Worm (Caenorhabditis elegans): Measurements from ENCODE around the gene hhat-2.

The hhat-2 gene

DNA sequence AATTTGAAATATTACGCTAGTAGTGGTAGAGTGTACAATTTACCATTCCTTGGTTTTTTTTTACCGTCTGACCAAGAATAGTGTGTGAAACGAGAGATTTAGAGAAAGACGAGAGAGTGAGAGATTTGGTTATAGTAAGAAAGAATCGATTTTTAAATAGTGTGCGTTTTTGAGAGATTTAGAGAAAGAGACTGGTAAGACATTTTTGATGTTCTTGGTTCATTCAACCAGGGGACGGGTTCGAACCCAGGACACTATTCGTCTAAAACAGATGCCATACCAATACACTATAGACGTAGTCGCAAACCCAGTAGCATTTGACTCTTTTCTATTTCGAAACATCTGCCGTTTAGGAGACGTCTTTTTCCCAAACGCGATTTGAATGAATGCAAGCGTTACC, 9.2 kb upstream of the hhat-2 start (continued):
- TF ChIP-seq ekl-4 (GFP tag; IDR thresholded peaks at IDR 0.05) (no peak), unc-62 (GFP tag; optimal IDR thresholded peaks at IDR 0.05) (no peak), mel-28 (tag; optimal IDR thresholded peaks at IDR 0.05; ENCODE audit: borderline replicate concordance) (no peak), egrh-3 (GFP tag; IDR thresholded peaks at IDR 0.05) (no peak), nhr-27 (tag; optimal IDR thresholded peaks at IDR 0.05) (no peak), let-607 (tag; optimal IDR thresholded peaks at IDR 0.05) (peak; percentile 67 to 79), tbx-9 (tag; optimal IDR thresholded peaks at IDR 0.05; ENCODE audit: borderline replicate concordance) (no peak), nhr-90 (tag; optimal IDR thresholded peaks at IDR 0.05) (peak; percentile 31), F10E7.11 (tag; optimal IDR thresholded peaks at IDR 0.05) (no peak), Y67H2A.10 (GFP tag; conservative IDR thresholded peaks at IDR 0.05) (no peak), K11D2.4 (GFP tag; IDR thresholded peaks at IDR 0.05) (peak; percentile 75; the same call in 1 of the 2 replicates), pha-4 (tag; optimal IDR thresholded peaks at IDR 0.05) (no peak), ceh-100 (GFP tag; IDR thresholded peaks at IDR 0.05) (0 out of 2 replicates have a peak, but pooled peaks have one; percentile 32), F22D6.2 (tag; optimal IDR thresholded peaks at IDR 0.05) (peak; percentile 59), rpc-1 (optimal IDR thresholded peaks at IDR 0.05) (peak; percentile 76), rpc-1 (tag; optimal IDR thresholded peaks at IDR 0.05) (peak; percentile 71)

DNA sequence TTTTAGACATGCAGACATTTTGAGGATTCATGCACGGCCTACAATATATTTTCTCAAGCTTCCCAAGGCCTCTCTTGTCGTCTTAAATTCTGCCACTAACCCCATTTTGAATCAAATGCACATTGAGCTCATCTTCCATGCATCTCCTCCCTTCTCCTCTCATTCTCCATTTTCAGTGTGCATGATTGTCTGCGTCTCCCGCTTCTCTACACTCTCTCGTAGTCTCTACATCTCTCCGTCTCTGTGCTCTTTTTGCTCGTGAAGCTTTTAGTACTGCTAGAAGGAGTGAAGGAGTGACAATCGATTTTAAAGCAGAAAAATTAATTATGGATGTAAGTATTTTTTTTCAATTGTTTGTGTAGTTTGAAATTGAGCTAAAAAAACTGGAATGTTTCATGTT, 8.0 kb upstream of the hhat-2 start, which contains the start of gene Y57G11C.22:
Gene Y57G11C.22 (plus strand): TSS at position 327 of the 400 bp plus-strand sequence.
- TF ChIP-seq hmg-1.2 (GFP tag; IDR thresholded peaks at IDR 0.05) (peak; percentile 98), egl-18 (GFP tag; IDR thresholded peaks at IDR 0.05) (no peak)

DNA sequence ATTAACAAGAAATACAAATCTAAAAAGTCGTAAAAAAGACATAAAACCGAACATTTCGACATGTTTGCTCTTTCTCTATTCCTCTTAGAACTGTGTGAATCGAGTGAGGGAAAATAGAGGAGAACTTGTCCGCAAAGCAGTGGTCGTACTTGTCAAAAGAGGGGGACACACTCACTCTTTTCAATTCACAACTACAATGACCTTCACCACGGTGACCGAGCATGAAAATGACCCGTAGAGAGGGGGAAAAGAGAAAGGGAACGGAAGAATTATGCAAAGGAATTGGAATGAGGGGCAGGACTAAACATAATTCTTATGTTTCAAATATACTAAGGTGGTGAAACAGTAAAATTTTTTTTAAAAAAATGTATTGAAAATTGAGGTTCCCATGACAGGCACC, 4.6 kb upstream of the hhat-2 start:
- TF ChIP-seq snpc-4 (GFP tag; optimal IDR thresholded peaks at IDR 0.05) (no peak), snpc-4 (tag; optimal IDR thresholded peaks at IDR 0.05) (peak in 1 of 4 experiments; percentile 47), mel-28 (tag; optimal IDR thresholded peaks at IDR 0.05; ENCODE audit: borderline replicate concordance) (no peak)

ce11 chrIV:14828218-14828617, 708 bp downstream of the hhat-2 start:
- TF ChIP-seq lsl-1 (GFP tag; optimal IDR thresholded peaks at IDR 0.05) (peak; percentile 60), zfh-2 (GFP tag; conservative IDR thresholded peaks at IDR 0.05) (no peak), Y53F4B.3 (GFP tag; IDR thresholded peaks at IDR 0.05) (no peak), mcd-1 (GFP tag; IDR thresholded peaks at IDR 0.05) (no peak), ztf-22 (GFP tag; optimal IDR thresholded peaks at IDR 0.05) (no peak), F33H1.4 (GFP tag; IDR thresholded peaks at IDR 0.05) (peak; percentile 37), F52B5.7 (tag; optimal IDR thresholded peaks at IDR 0.05) (no peak), snpc-3.4 (tag; optimal IDR thresholded peaks at IDR 0.05) (no peak), snpc-4 (GFP tag; optimal IDR thresholded peaks at IDR 0.05) (no peak), snpc-4 (tag; optimal IDR thresholded peaks at IDR 0.05) (peak in 1 of 4 experiments; percentile 61), bed-2 (GFP tag; IDR thresholded peaks at IDR 0.05) (no peak), attf-6 (GFP tag; IDR thresholded peaks at IDR 0.05) (0 out of 2 replicates have a peak, but pooled peaks have one; percentile 44), nhr-80 (tag; optimal IDR thresholded peaks at IDR 0.05) (no peak), lin-26 (GFP tag; IDR thresholded peaks at IDR 0.05) (no peak)

- no peak for TF ChIP-seq ztf-26 (tag; optimal IDR thresholded peaks at IDR 0.05)
- TF ChIP-seq ztf-28 (GFP tag; IDR thresholded peaks at IDR 0.05), result no peak
- no peak for TF ChIP-seq hrde-1 (tag; optimal IDR thresholded peaks at IDR 0.05; ENCODE audit: borderline replicate concordance)
- no peak for TF ChIP-seq dpl-1 (GFP tag; optimal IDR thresholded peaks at IDR 0.05)
- TF ChIP-seq attf-6 (GFP tag; IDR thresholded peaks at IDR 0.05), result peak; percentile 96
- no peak for TF ChIP-seq fkh-3 (tag; optimal IDR thresholded peaks at IDR 0.05)
- no peak for TF ChIP-seq nhr-90 (tag; optimal IDR thresholded peaks at IDR 0.05)
- no peak for TF ChIP-seq let-526 (GFP tag; IDR thresholded peaks at IDR 0.05)
- TF ChIP-seq ama-1 (optimal IDR thresholded peaks at IDR 0.05), result no peak
- TF ChIP-seq ama-1 (GFP tag; optimal IDR thresholded peaks at IDR 0.05), result no peak
- TF ChIP-seq efl-1 (GFP tag; optimal IDR thresholded peaks at IDR 0.05), result no peak
- peak; percentile 65 for TF ChIP-seq snpc-4 (GFP tag; optimal IDR thresholded peaks at IDR 0.05)
- peak in 2 of 4 experiments; percentile 62 to 88 for TF ChIP-seq snpc-4 (tag; optimal IDR thresholded peaks at IDR 0.05)
- TF ChIP-seq xnd-1 (tag; optimal IDR thresholded peaks at IDR 0.05), result no peak
- TF ChIP-seq lir-1 (GFP tag; conservative IDR thresholded peaks at IDR 0.05), result no peak
Measured at ce11 chrIV:14826151-14826757, 2.7 kb downstream of the hhat-2 start.

Data from whole organism, young adult.